Worm (Caenorhabditis elegans) whole organism, early embryonic: ENCODE data around the gene ZK287.7.

ENCODE experiments used
- ama-1 ChIP-seq: fragments of 150-350 bp; optimal IDR thresholded peaks from 2 replicates; lab custom pipeline; 2014
- ceh-36 ChIP-seq: sonication (generic microtip); optimal IDR thresholded peaks from 2 replicates; lab custom pipeline; 2016; ENCODE audit warnings: missing genetic modification characterization, inconsistent platforms, missing compliant biosample characterization
- ets-7 ChIP-seq: sonication (generic microtip); optimal IDR thresholded peaks from 2 replicates; lab custom pipeline; 2016; ENCODE audit warnings: missing genotype, missing genetic modification characterization, missing compliant biosample characterization
- flt-1 ChIP-seq: fragments of 200-800 bp; sonication (Bioruptor generic); IDR thresholded peaks from 2 replicates; pipeline ENCODE4 v1.3.6; 2022; ENCODE audit warnings: missing genetic modification characterization, missing compliant biosample characterization
- tbx-11 ChIP-seq: fragments of 200-800 bp; sonication (Bioruptor generic); IDR thresholded peaks from 2 replicates; pipeline ENCODE4 v1.3.6; 2022; ENCODE audit warnings: missing genetic modification characterization, missing compliant biosample characterization
- tbx-37 ChIP-seq: fragments of 200-800 bp; sonication (Bioruptor generic); conservative IDR thresholded peaks from 2 replicates; pipeline ENCODE4 v1.3.6; 2022; ENCODE audit warnings: missing genetic modification reagents, missing genetic modification characterization, missing compliant biosample characterization
- tra-4 ChIP-seq: sonication (generic microtip); optimal IDR thresholded peaks from 2 replicates; lab custom pipeline; 2017; ENCODE audit warnings: missing genetic modification characterization, missing compliant biosample characterization

ce11 chrV:9699216-9699615 is 6.4 kb downstream of the ZK287.7 start:
- no peak for TF ChIP-seq ceh-36 (tag; lab: Kevin White, UChicago)
- no peak for TF ChIP-seq tbx-37 (GFP tag; lab: Robert Waterston, UW)
- no peak for TF ChIP-seq ets-7 (tag; lab: Kevin White, UChicago)
- no peak for TF ChIP-seq ama-1 (lab: Kevin White, UChicago)
- TF ChIP-seq flt-1: no peak
- TF ChIP-seq tra-4: no peak
- no peak for TF ChIP-seq tbx-11 (GFP tag; lab: Robert Waterston, UW)
